Fruit fly (Drosophila melanogaster) whole organism, adult: Measurements from ENCODE around the gene XNP.

Source experiments
- CG12768 ChIP-seq: fragments of 200-800 bp; sonication (Bioruptor generic); optimal IDR thresholded peaks from 2 replicates; lab custom pipeline; 2017; ENCODE audit warnings: missing biosample characterization, missing genetic modification characterization, mild to moderate bottlenecking, moderate library complexity, missing genetic modification reagents
- Mnt ChIP-seq: fragments of 200-800 bp; sonication (Bioruptor generic); optimal IDR thresholded peaks from 2 replicates; lab custom pipeline; 2016; ENCODE audit warnings: missing biosample characterization, mild to moderate bottlenecking, missing genetic modification characterization
- tj ChIP-seq: fragments of 200-800 bp; sonication (Bioruptor generic); optimal IDR thresholded peaks from 3 replicates; lab custom pipeline; 2017; ENCODE audit warnings: missing biosample characterization, mild to moderate bottlenecking, missing genetic modification characterization, moderate library complexity
- toe ChIP-seq: fragments of 200-800 bp; sonication (Bioruptor generic); optimal IDR thresholded peaks from 2 replicates; lab custom pipeline; 2016; ENCODE audit warnings: missing biosample characterization, missing genetic modification characterization

DNA sequence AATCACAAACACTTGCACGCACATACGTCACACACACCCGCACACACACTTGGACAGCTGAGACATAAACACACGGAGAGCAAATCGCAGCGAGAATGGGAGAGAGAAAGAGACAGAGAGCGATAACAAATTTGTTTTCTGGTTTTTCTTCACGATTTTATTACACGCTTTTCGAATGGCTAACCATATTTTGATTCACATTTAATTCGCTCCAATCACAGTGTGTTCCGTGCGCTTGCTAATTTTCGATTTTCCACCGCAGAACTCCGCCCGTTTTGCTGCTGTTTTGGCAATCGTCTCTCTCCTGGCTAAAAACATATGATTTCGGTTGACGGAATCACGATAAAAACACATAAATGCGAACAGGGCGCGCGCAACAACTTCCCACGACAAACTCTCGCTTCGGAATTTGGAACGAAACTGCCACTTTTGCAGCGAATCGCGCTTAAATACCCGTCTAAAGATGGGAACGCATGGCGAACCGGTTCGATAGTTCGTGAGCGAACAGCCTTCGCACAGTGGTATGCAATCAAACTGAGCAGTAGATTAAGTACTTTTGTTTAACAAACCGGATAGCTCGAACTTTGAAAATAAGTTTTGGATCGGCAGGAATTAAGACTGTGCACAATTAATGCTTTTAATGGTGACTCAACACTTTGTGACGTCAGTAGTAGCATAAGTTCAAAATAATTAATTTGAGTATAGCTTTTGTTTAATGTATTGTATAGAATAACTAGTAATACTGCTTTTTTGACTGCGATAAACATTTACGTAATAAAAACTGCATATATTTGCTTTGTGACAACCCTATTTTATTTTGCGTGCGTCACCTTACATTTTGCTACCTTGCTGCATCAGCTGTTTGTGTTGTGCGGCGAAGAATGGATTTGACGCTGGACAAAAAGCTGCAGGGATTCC lies 9.7 kb downstream of the XNP start, which contains the start of the genes Fur1 and Vps33B:
- TF ChIP-seq toe (GFP tag; lab: Kevin White, UChicago) (peak; percentile 99), Mnt (peak; percentile 95), CG12768 (peak; percentile 98), tj (GFP tag; lab: Kevin White, UChicago) (peak; percentile 93)
